Worm (Caenorhabditis elegans) whole organism, midembryonic: Measurements from ENCODE around the gene Y55B1AR.4.
A peak's percentile ranks its signal among the peaks of the same experiment; 100 is the strongest.

Experiments used
- T22C8.4 ChIP-seq: fragments of 200-800 bp; sonication (Bioruptor generic); IDR thresholded peaks from 2 replicates; pipeline ENCODE4 v1.3.6; 2022; ENCODE audit warnings: missing genetic modification characterization, missing compliant biosample characterization
- cog-1 ChIP-seq: sonication (generic microtip); optimal IDR thresholded peaks from 2 replicates; lab custom pipeline; 2016; ENCODE audit warnings: missing genetic modification characterization, missing compliant biosample characterization
- flt-1 ChIP-seq: fragments of 200-800 bp; sonication (Bioruptor generic); IDR thresholded peaks from 2 replicates; pipeline ENCODE4 v1.3.6; 2022; ENCODE audit warnings: missing genetic modification characterization, missing compliant biosample characterization
- klf-2 ChIP-seq: fragments of 200-800 bp; sonication (Bioruptor generic); conservative IDR thresholded peaks from 2 replicates; pipeline ENCODE4 v1.3.6; 2022; ENCODE audit warnings: missing genetic modification reagents, missing genetic modification characterization, missing compliant biosample characterization
- med-1 ChIP-seq: sonication (generic microtip); optimal IDR thresholded peaks from 2 replicates; lab custom pipeline; 2017; ENCODE audit warnings: missing genetic modification characterization, mild to moderate bottlenecking, missing compliant biosample characterization, antibody characterized with exemption, missing genetic modification reagents; ENCODE audit not compliant: insufficient read depth
- ref-1 ChIP-seq: fragments of 200-800 bp; sonication (Bioruptor generic); conservative IDR thresholded peaks from 2 replicates; pipeline ENCODE4 v1.3.6; 2022; ENCODE audit warnings: missing genetic modification reagents, missing genetic modification characterization, missing compliant biosample characterization
- tab-1 ChIP-seq: fragments of 200-800 bp; sonication (Bioruptor generic); IDR thresholded peaks from 2 replicates; pipeline ENCODE4 v1.3.6; 2022; ENCODE audit warnings: missing genetic modification characterization, missing compliant biosample characterization
- ztf-23 ChIP-seq: fragments of 200-800 bp; sonication (Bioruptor generic); IDR thresholded peaks from 2 replicates; pipeline ENCODE4 v1.3.6; 2022; ENCODE audit warnings: missing genetic modification reagents, missing genetic modification characterization, missing compliant biosample characterization
- ztf-29 ChIP-seq: fragments of 200-800 bp; sonication (Bioruptor generic); IDR thresholded peaks from 2 replicates; pipeline ENCODE4 v1.3.6; 2022; ENCODE audit warnings: missing genetic modification reagents, missing genetic modification characterization, missing compliant biosample characterization

The Y55B1AR.4 gene

DNA sequence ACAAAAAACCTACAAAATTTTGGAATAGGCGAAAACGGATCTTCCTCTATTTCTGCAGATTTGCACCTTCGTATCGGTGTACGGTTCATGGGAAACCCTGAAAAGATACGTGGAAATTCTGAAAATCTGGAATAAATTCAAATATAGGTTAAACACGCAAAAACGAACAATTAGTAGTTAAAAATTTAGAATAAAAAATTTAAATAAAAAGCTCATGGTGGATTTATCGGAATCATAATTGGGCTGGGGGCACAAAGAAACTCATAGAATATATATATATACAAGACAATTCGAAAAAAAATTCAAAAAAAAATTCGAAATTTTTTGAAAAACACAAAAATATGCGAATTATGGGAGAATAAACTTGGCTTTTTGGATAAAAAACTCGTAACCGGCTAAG is 18.3 kb downstream of the Y55B1AR.4 start, which contains the start of gene helq-1:
TSS of gene helq-1 (minus strand) at position 101 of the 400 bp plus-strand sequence.
- TF ChIP-seq ztf-29 (GFP tag; lab: Robert Waterston, UW), result no peak
- no peak for TF ChIP-seq ztf-23 (GFP tag; lab: Robert Waterston, UW)
- TF ChIP-seq klf-2 (GFP tag; lab: Robert Waterston, UW), result no peak
- TF ChIP-seq tab-1 (GFP tag; lab: Robert Waterston, UW), result no peak
- no peak for TF ChIP-seq T22C8.4 (GFP tag; lab: Robert Waterston, UW)
- no peak for TF ChIP-seq ref-1 (GFP tag; lab: Robert Waterston, UW)
- TF ChIP-seq flt-1 (GFP tag; lab: Robert Waterston, UW), result no peak
- no peak for TF ChIP-seq cog-1
- no peak for TF ChIP-seq med-1 (GFP tag; lab: Kevin White, UChicago)

DNA sequence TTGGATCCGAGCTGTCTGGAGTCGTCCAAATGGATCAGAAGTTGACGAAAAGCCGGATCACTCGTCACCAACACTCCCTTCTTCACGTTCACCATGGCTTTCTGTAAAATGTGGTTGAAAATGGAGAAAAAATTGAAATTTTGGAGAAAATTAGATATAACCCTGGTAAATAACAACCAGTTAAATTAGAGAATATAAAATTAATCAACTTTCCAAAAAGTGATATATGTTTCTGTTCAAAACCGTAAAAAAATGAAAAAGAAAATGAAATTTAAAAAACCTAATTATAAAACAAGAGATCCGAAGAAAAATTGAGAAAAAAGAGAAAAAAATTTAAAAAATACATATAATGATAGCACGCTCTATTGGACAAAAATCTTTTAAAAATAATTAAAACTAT is 27.8 kb downstream of the Y55B1AR.4 start, which contains the start of gene gtf-2H5:
TSS of gene gtf-2H5 (minus strand) at position 101 of the 400 bp plus-strand sequence.
- no peak for TF ChIP-seq ztf-23 (GFP tag; lab: Robert Waterston, UW)
- TF ChIP-seq klf-2 (GFP tag; lab: Robert Waterston, UW), result no peak

DNA sequence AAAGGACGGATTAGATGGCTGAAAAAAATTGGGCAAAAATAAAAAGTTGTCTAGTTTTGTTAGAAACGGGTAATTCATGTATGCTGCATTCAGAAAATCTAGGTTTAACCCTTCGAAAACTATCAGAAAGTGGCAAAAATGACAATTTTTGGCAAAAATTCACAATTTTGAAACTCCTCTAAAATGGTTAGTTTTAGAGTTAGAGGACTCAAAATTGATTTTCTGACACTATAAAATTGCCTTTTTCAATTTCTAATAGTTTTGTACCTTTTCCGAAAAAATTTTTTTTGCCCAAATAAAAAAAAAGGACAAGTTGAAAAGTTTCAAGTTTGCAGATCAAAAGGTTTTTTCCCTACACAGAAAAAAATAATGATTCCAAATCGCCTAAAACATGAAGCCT is 28.8 kb downstream of the Y55B1AR.4 start:
- no peak for TF ChIP-seq ztf-23 (GFP tag; lab: Robert Waterston, UW)
- TF ChIP-seq klf-2 (GFP tag; lab: Robert Waterston, UW), result no peak
- no peak for TF ChIP-seq cog-1
- TF ChIP-seq tab-1 (GFP tag; lab: Robert Waterston, UW), result no peak
- TF ChIP-seq ref-1 (GFP tag; lab: Robert Waterston, UW), result no peak
- TF ChIP-seq med-1 (GFP tag; lab: Kevin White, UChicago), result no peak

DNA sequence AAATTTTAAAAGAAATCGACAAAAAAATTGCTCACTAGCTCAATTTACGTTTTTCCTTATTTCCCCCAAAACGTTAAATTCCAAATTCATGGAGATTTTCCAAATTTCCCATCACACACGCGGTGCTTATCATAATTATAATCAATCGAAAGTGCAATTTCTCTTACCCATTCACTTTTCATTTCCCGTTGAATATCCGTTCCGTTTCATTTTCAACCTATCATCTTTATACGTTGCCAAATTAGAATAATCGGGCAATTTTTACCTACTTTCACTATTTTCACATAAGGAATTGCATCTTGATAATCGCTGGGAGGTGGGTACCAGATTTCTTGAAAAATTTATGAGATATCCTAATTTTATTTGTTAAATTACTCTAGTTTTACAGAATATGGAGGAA is 36.5 kb downstream of the Y55B1AR.4 start:
- TF ChIP-seq ztf-23 (GFP tag; lab: Robert Waterston, UW) (no peak), ref-1 (GFP tag; lab: Robert Waterston, UW) (no peak), med-1 (GFP tag; lab: Kevin White, UChicago) (no peak), ztf-29 (GFP tag; lab: Robert Waterston, UW) (no peak)

DNA sequence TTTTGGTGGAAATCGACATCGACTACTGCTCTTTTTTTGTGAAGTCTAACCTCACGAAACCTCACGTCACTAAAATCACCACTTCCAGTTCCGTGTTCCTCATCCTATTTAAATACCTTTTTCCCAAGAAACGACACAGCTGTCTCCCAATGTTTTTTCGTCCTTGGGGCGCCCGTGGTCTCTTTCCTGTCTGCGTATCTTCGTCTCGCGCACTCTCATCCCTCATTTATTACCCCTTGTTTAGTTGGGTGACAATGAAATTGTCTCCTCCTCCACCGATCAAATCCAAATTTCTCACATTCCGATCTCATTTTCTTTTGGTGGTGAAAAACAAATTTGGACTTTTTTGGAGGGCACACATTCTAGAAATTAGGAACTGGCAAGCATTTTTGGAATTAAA is 40.5 kb downstream of the Y55B1AR.4 start:
- TF ChIP-seq ztf-29 (GFP tag; lab: Robert Waterston, UW) (no peak), klf-2 (GFP tag; lab: Robert Waterston, UW) (no peak), ztf-23 (GFP tag; lab: Robert Waterston, UW) (no peak), flt-1 (GFP tag; lab: Robert Waterston, UW) (no peak), cog-1 (no peak), tab-1 (GFP tag; lab: Robert Waterston, UW) (no peak), T22C8.4 (GFP tag; lab: Robert Waterston, UW) (no peak), ref-1 (GFP tag; lab: Robert Waterston, UW) (no peak), med-1 (GFP tag; lab: Kevin White, UChicago) (no peak)

DNA sequence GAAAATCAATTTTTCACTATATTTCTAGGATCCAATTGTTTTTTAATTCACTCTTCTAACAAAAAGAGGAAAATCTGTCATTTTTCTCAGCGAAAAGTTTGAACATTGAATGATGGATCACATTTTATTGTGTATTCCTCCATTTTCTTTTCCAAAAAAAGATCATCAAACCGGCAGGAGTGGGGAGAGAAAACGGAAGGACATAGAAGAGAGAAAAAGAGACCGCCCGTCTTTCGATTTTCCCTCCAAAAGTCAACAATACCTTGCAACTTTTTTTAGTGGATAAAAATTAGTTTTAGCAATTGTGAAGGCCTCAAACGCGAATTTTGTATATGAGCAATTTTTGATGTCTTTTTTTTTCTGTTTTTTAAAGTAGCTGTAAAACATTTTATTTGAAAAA is 41.6 kb downstream of the Y55B1AR.4 start:
- TF ChIP-seq klf-2 (GFP tag; lab: Robert Waterston, UW), result no peak
- no peak for TF ChIP-seq T22C8.4 (GFP tag; lab: Robert Waterston, UW)
- no peak for TF ChIP-seq flt-1 (GFP tag; lab: Robert Waterston, UW)
- TF ChIP-seq cog-1, result no peak
- no peak for TF ChIP-seq ztf-29 (GFP tag; lab: Robert Waterston, UW)
- no peak for TF ChIP-seq med-1 (GFP tag; lab: Kevin White, UChicago)
- TF ChIP-seq ztf-23 (GFP tag; lab: Robert Waterston, UW), result no peak
- TF ChIP-seq tab-1 (GFP tag; lab: Robert Waterston, UW), result no peak

DNA sequence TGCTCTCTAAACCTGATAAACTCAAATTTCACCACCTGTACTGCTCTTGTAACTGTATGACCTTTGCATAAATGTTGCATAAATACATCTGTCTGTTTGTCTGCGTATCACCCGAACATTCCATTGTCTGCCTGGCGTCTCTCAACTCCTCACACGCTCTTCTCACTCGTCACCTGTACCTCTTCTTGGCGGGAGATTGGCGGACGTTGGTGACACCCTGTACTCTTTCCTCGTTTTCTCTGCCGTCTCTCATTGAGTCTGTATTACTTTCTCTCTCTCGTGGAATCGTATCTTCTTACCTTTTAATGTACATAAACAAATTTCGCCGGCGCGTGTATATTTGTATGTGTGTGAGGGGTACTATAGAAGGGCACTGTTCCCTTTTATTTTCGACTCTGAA is 46.5 kb downstream of the Y55B1AR.4 start:
- no peak for TF ChIP-seq ref-1 (GFP tag; lab: Robert Waterston, UW)
- TF ChIP-seq ztf-29 (GFP tag; lab: Robert Waterston, UW), result no peak
- TF ChIP-seq ztf-23 (GFP tag; lab: Robert Waterston, UW), result no peak
- 0 out of 2 replicates have a peak, but pooled peaks have one; percentile 7 for TF ChIP-seq flt-1 (GFP tag; lab: Robert Waterston, UW)
- peak; percentile 44 for TF ChIP-seq cog-1
- TF ChIP-seq klf-2 (GFP tag; lab: Robert Waterston, UW), result no peak
- TF ChIP-seq T22C8.4 (GFP tag; lab: Robert Waterston, UW), result no peak
- TF ChIP-seq med-1 (GFP tag; lab: Kevin White, UChicago), result no peak
- TF ChIP-seq tab-1 (GFP tag; lab: Robert Waterston, UW), result no peak

DNA sequence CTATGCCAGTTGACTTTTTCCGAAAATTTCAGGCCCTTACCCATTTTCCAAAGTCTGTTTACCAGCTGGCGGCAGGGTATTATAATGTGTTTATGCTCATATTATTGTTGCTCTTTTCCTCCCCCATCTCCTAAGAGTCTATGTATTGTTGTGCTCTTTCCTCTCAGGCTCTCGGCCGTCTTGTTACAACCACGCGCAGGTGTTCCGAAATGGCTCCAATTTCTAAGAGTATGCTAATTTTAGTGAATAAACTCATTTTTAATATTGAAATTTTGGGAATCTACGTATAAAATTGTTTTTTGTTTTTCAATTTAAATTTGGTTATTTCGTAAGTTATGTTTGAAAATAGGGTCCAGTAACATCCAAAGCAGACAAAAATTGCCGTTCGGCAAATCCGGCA is 47.2 kb downstream of the Y55B1AR.4 start:
- TF ChIP-seq ref-1 (GFP tag; lab: Robert Waterston, UW) (no peak), flt-1 (GFP tag; lab: Robert Waterston, UW) (no peak)

DNA sequence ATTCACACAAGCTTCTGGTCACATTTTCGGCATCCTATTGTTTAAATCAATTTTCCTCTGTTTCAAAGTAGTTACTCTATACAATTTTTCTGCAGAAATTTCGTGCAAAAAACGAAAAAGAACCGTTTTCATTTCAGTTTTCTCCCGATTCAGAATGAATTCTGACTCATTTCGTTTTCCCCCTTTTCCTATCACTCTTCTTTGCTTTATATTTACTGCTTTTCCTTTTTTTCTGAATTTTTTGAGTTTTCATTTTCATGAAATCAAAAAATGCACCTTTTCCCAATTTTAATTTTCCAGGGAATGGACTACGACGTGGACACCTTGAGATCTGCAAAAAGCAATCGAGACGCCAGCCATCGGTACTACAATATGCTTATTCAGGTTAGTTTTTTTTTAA is 49.7 kb downstream of the Y55B1AR.4 start, which contains the start of gene B0353.1:
TSS of gene B0353.1 (plus strand) at position 301 of the 400 bp plus-strand sequence.
- TF ChIP-seq T22C8.4 (GFP tag; lab: Robert Waterston, UW) (no peak), flt-1 (GFP tag; lab: Robert Waterston, UW) (no peak), ztf-29 (GFP tag; lab: Robert Waterston, UW) (no peak), ref-1 (GFP tag; lab: Robert Waterston, UW) (no peak), med-1 (GFP tag; lab: Kevin White, UChicago) (no peak), tab-1 (GFP tag; lab: Robert Waterston, UW) (no peak), klf-2 (GFP tag; lab: Robert Waterston, UW) (no peak), ztf-23 (GFP tag; lab: Robert Waterston, UW) (no peak), cog-1 (no peak)
